Fruit fly (Drosophila melanogaster) whole organism, embryonic: ENCODE measurements around the gene Atx-1.
A peak's percentile ranks its signal among the peaks of the same experiment; 100 is the strongest.

ENCODE experiments used
- Bdp1 ChIP-seq: fragments of 200-800 bp; sonication (Bioruptor generic); optimal IDR thresholded peaks from 3 replicates; lab custom pipeline; 2016; ENCODE audit warnings: missing biosample characterization, missing genetic modification characterization
- CG1024 ChIP-seq: fragments of 200-800 bp; sonication (Bioruptor generic); IDR thresholded peaks from 2 replicates; pipeline ENCODE4 v1.3.6; 2022; ENCODE audit warnings: missing biosample characterization, missing genetic modification characterization
- CG10267 ChIP-seq: fragments of 200-800 bp; sonication (Bioruptor generic); optimal IDR thresholded peaks from 2 replicates; lab custom pipeline; 2018; ENCODE audit warnings: missing biosample characterization, mild to moderate bottlenecking, missing genetic modification characterization, moderate library complexity
- CG11696 ChIP-seq: fragments of 200-800 bp; sonication (Bioruptor generic); IDR thresholded peaks from 2 replicates; pipeline ENCODE4 v1.3.6; 2022; ENCODE audit warnings: missing biosample characterization, missing genetic modification characterization
- CG13296 ChIP-seq: fragments of 200-800 bp; sonication (Bioruptor generic); optimal IDR thresholded peaks from 3 replicates; lab custom pipeline; 2018; ENCODE audit warnings: missing biosample characterization, mild to moderate bottlenecking, missing genetic modification characterization
- CG14050 ChIP-seq: fragments of 200-800 bp; sonication (Bioruptor generic); IDR thresholded peaks from 3 replicates; pipeline ENCODE4 v1.3.6; 2022; ENCODE audit warnings: missing biosample characterization, missing genetic modification characterization
- CG14860 ChIP-seq: fragments of 200-800 bp; sonication (Bioruptor generic); IDR thresholded peaks from 3 replicates; pipeline ENCODE4 v1.3.6; 2022; ENCODE audit warnings: missing biosample characterization, missing genetic modification characterization; ENCODE audit not compliant: partially characterized antibody
- CG1529 ChIP-seq: fragments of 200-800 bp; sonication (Bioruptor generic); optimal IDR thresholded peaks from 3 replicates; lab custom pipeline; 2018; ENCODE audit warnings: missing biosample characterization, missing genetic modification characterization
- CG30431 ChIP-seq: fragments of 200-800 bp; sonication (Bioruptor generic); optimal IDR thresholded peaks from 2 replicates; lab custom pipeline; 2017; ENCODE audit warnings: missing biosample characterization, missing genetic modification characterization
- CG31388 ChIP-seq: fragments of 200-800 bp; sonication (Bioruptor generic); optimal IDR thresholded peaks from 2 replicates; lab custom pipeline; 2016; ENCODE audit warnings: missing biosample characterization, missing genetic modification characterization
- CG3281 ChIP-seq: fragments of 200-800 bp; sonication (Bioruptor generic); optimal IDR thresholded peaks from 3 replicates; lab custom pipeline; 2017; ENCODE audit warnings: missing biosample characterization, mild to moderate bottlenecking, missing genetic modification characterization
- CG3726 ChIP-seq: fragments of 200-800 bp; sonication (Bioruptor generic); IDR thresholded peaks from 3 replicates; pipeline ENCODE4, ENCODE4 v1.3.6; 2022; ENCODE audit warnings: missing biosample characterization, missing genetic modification characterization
- CG4617 ChIP-seq: fragments of 200-800 bp; sonication (Bioruptor generic); optimal IDR thresholded peaks from 3 replicates; lab custom pipeline; 2016; ENCODE audit warnings: missing biosample characterization, missing genetic modification characterization, borderline replicate concordance
- CG4707 ChIP-seq: fragments of 200-800 bp; sonication (Bioruptor generic); optimal IDR thresholded peaks from 2 replicates; lab custom pipeline; 2018; ENCODE audit warnings: missing biosample characterization, mild to moderate bottlenecking, missing genetic modification characterization, moderate library complexity
- CG4730 ChIP-seq: fragments of 200-800 bp; sonication (Bioruptor generic); IDR thresholded peaks from 2 replicates; pipeline ENCODE4 v1.3.6; 2022; ENCODE audit warnings: missing biosample characterization, missing genetic modification characterization
- CG4854 ChIP-seq: fragments of 200-800 bp; sonication (Bioruptor generic); optimal IDR thresholded peaks from 2 replicates; lab custom pipeline; 2016; ENCODE audit warnings: missing biosample characterization, missing genetic modification characterization, inconsistent platforms
- CG6254 ChIP-seq: fragments of 200-800 bp; sonication (Bioruptor generic); optimal IDR thresholded peaks from 3 replicates; lab custom pipeline; 2017; ENCODE audit warnings: mild to moderate bottlenecking, missing biosample characterization, missing genetic modification reagents, missing genetic modification characterization
- CG6854 ChIP-seq: fragments of 200-800 bp; sonication (Bioruptor generic); optimal IDR thresholded peaks from 3 replicates; lab custom pipeline; 2017; ENCODE audit warnings: missing biosample characterization, mild to moderate bottlenecking, missing genetic modification characterization
- CG9215 ChIP-seq: fragments of 200-800 bp; sonication (Bioruptor generic); IDR thresholded peaks from 2 replicates; pipeline ENCODE4 v1.3.6; 2022; ENCODE audit warnings: missing biosample characterization, missing genetic modification characterization
- Chrac-16 ChIP-seq: fragments of 200-800 bp; sonication (Bioruptor generic); optimal IDR thresholded peaks from 3 replicates; lab custom pipeline; 2016; ENCODE audit warnings: missing biosample characterization, missing genetic modification characterization
- CoRest ChIP-seq: fragments of 200-800 bp; sonication (Bioruptor generic); optimal IDR thresholded peaks from 3 replicates; lab custom pipeline; 2018; ENCODE audit warnings: missing biosample characterization, mild to moderate bottlenecking, missing genetic modification characterization, moderate library complexity
- Dfd ChIP-seq, 2 experiments: fragments of >200 bp; optimal IDR thresholded peaks; 2 replicates each; lab custom pipeline; 2017; ENCODE audit warnings: missing biosample characterization in 2 of 2, missing genetic modification characterization in 2 of 2
- Dip3 ChIP-seq: fragments of 200-800 bp; sonication (Bioruptor generic); optimal IDR thresholded peaks from 3 replicates; lab custom pipeline; 2016; ENCODE audit warnings: missing biosample characterization, missing genetic modification characterization
- Fer2 ChIP-seq: fragments of 200-800 bp; sonication (Bioruptor generic); optimal IDR thresholded peaks from 2 replicates; lab custom pipeline; 2018; ENCODE audit warnings: missing biosample characterization, mild to moderate bottlenecking, missing genetic modification characterization, moderate library complexity
- Hr78 ChIP-seq, 2 experiments: fragments of 200-800 bp in 1 of 2; fragments of >200 bp in 1 of 2; sonication (Bioruptor generic) in 1 of 2; optimal IDR thresholded peaks; 2 replicates each; lab custom pipeline; 2017 to 2019; ENCODE audit warnings: missing biosample characterization in 2 of 2, missing genetic modification characterization in 2 of 2, mild to moderate bottlenecking in 1 of 2, moderate library complexity in 1 of 2
- NFAT ChIP-seq: fragments of 200-800 bp; sonication (Bioruptor generic); IDR thresholded peaks from 2 replicates; pipeline ENCODE4 v1.3.6; 2022; ENCODE audit warnings: missing biosample characterization, missing genetic modification characterization
- Optix ChIP-seq: fragments of 200-800 bp; sonication (Bioruptor generic); IDR thresholded peaks from 3 replicates; pipeline ENCODE4 v1.3.6; 2022; ENCODE audit warnings: missing biosample characterization, missing genetic modification characterization
- Ptx1 ChIP-seq: fragments of 200-800 bp; sonication (Bioruptor generic); IDR thresholded peaks from 2 replicates; pipeline ENCODE4 v1.3.6; 2022; ENCODE audit warnings: missing biosample characterization, missing genetic modification characterization
- Stat92E ChIP-seq, 3 experiments: fragments of >200 bp in 2 of 3; fragments of 200-800 bp in 1 of 3; sonication (Bioruptor generic) in 1 of 3; optimal IDR thresholded peaks; 2 replicates each; lab custom pipeline; 2017 to 2019; ENCODE audit warnings: missing biosample characterization in 3 of 3, missing genetic modification characterization in 3 of 3, mild to moderate bottlenecking in 1 of 3, moderate library complexity in 1 of 3
- Tbp ChIP-seq: fragments of >200 bp; optimal IDR thresholded peaks from 2 replicates; lab custom pipeline; 2018; ENCODE audit warnings: missing biosample characterization, missing genetic modification characterization
- ato ChIP-seq: fragments of 200-800 bp; sonication (Bioruptor generic); IDR thresholded peaks from 2 replicates; pipeline ENCODE4 v1.3.6; 2022; ENCODE audit warnings: missing biosample characterization, missing genetic modification characterization; ENCODE audit not compliant: partially characterized antibody
- caup ChIP-seq: fragments of 200-800 bp; sonication (Bioruptor generic); optimal IDR thresholded peaks from 3 replicates; lab custom pipeline; 2017; ENCODE audit warnings: missing biosample characterization, mild to moderate bottlenecking, missing genetic modification characterization, moderate library complexity; ENCODE audit not compliant: severe bottlenecking
- chif ChIP-seq, 2 experiments: fragments of 200-800 bp; sonication (Bioruptor generic); optimal IDR thresholded peaks; 3 replicates each; lab custom pipeline; 2016; ENCODE audit warnings: missing biosample characterization in 2 of 2, missing genetic modification characterization in 2 of 2
- chn ChIP-seq: fragments of 200-800 bp; sonication (Bioruptor generic); optimal IDR thresholded peaks from 2 replicates; lab custom pipeline; 2016; ENCODE audit warnings: missing biosample characterization, missing genetic modification characterization
- dan ChIP-seq: fragments of 200-800 bp; sonication (Bioruptor generic); IDR thresholded peaks from 2 replicates; pipeline ENCODE4 v1.3.6; 2022; ENCODE audit warnings: missing biosample characterization, missing genetic modification characterization
- dpn ChIP-seq, 2 experiments: fragments of 200-800 bp; sonication (Bioruptor generic); optimal IDR thresholded peaks; 3 replicates each; lab custom pipeline; 2016; ENCODE audit warnings: missing biosample characterization in 2 of 2, missing genetic modification characterization in 2 of 2
- en ChIP-seq: fragments of 200-800 bp; sonication (Bioruptor generic); optimal IDR thresholded peaks from 2 replicates; lab custom pipeline; 2016; ENCODE audit warnings: missing biosample characterization, missing genetic modification characterization
- gce ChIP-seq: fragments of 200-800 bp; sonication (Bioruptor generic); IDR thresholded peaks from 3 replicates; pipeline ENCODE4 v1.3.6; 2022; ENCODE audit warnings: missing biosample characterization, missing genetic modification characterization
- gfzf ChIP-seq: fragments of 200-800 bp; sonication (Bioruptor generic); optimal IDR thresholded peaks from 2 replicates; lab custom pipeline; 2016; ENCODE audit warnings: missing biosample characterization, mild to moderate bottlenecking, missing genetic modification characterization, moderate library complexity
- ind ChIP-seq: fragments of 200-800 bp; sonication (Bioruptor generic); optimal IDR thresholded peaks from 3 replicates; lab custom pipeline; 2016; ENCODE audit warnings: missing biosample characterization, missing genetic modification characterization
- jumu ChIP-seq: fragments of 200-800 bp; sonication (Bioruptor generic); optimal IDR thresholded peaks from 3 replicates; lab custom pipeline; 2016; ENCODE audit warnings: missing biosample characterization, missing genetic modification characterization
- kay ChIP-seq: fragments of 200-800 bp; sonication (Bioruptor generic); optimal IDR thresholded peaks from 2 replicates; lab custom pipeline; 2016; ENCODE audit warnings: missing biosample characterization, missing genetic modification characterization
- peb ChIP-seq: fragments of 200-800 bp; sonication (Bioruptor generic); IDR thresholded peaks from 2 replicates; pipeline ENCODE4 v1.3.6; 2022; ENCODE audit warnings: missing biosample characterization, missing genetic modification characterization
- rib ChIP-seq: fragments of 200-800 bp; sonication (Bioruptor generic); IDR thresholded peaks from 2 replicates; pipeline ENCODE4 v1.3.6; 2022; ENCODE audit warnings: missing biosample characterization, missing genetic modification characterization
- shn ChIP-seq: fragments of 200-800 bp; sonication (Bioruptor generic); optimal IDR thresholded peaks from 3 replicates; lab custom pipeline; 2016; ENCODE audit warnings: missing biosample characterization, missing genetic modification characterization
- tll ChIP-seq, 2 experiments: fragments of 200-800 bp in 1 of 2; fragments of >200 bp in 1 of 2; sonication (Bioruptor generic) in 1 of 2; optimal IDR thresholded peaks; 2 replicates each; lab custom pipeline; 2017 to 2019; ENCODE audit warnings: missing biosample characterization in 2 of 2, missing genetic modification characterization in 2 of 2, mild to moderate bottlenecking in 1 of 2, moderate library complexity in 1 of 2
- unpg ChIP-seq: fragments of 200-800 bp; sonication (Bioruptor generic); optimal IDR thresholded peaks from 3 replicates; lab custom pipeline; 2018; ENCODE audit warnings: missing biosample characterization, mild to moderate bottlenecking, missing genetic modification characterization, moderate library complexity
- zen2 ChIP-seq: fragments of 200-800 bp; sonication (Bioruptor generic); IDR thresholded peaks from 3 replicates; pipeline ENCODE4 v1.3.6; 2022; ENCODE audit warnings: missing biosample characterization, missing genetic modification characterization; ENCODE audit not compliant: partially characterized antibody

Atx-1 gene

DNA sequence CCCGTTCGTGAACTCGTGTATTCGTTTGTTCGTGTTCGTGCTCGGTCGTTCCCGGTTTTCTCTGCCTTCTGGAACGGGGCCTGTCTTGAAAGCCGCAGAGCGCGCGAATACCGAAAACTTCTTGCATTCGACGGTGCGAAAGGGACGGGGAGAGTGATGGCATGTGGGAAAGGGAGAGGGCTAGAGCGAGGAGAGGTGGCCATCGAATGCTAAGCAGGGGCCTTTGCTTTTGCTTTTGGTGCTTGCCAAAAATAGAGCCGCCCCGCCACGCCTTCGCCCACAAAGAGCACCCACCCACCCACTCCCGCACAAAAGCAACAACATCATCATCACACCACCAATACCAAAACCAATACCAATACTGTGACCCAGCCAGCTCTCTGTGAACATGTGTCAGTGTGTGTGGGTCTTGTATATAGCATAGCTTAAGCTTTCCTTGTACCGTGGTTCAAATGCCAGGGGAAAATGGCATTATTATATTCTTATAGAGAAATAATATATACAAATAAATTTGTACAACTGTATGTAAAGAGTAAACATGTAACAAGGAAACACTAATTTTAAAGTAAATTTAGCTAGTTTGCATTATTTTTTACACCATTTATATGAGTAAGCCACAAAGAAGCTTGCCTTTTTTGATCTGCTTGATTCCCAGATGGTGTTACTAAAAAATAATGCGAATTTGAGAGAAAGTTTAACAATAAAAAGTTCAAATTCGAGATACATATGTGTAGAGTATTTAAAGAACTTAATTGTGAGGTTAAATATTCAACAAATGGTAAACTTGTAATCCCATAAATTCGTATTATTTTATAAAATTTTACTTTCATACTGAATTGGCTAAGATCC lies 44.4 kb downstream of the Atx-1 start, which contains the start of gene CG14434 (continued):
- TF ChIP-seq CG3726 (GFP tag; lab: Robert Waterston, UW) (peak; percentile 34; the same call in 1 of the 3 replicates), ato (GFP tag; lab: Robert Waterston, UW) (no peak), CG4854 (GFP tag; lab: Kevin White, UChicago) (peak; percentile 40), CG14050 (GFP tag; lab: Robert Waterston, UW) (peak; percentile 31; the same call in 2 of the 3 replicates), NFAT (GFP tag; lab: Robert Waterston, UW) (peak; percentile 38; the same call in 1 of the 2 replicates), tll (GFP tag; optimal IDR thresholded peaks at IDR 0.05; lab: Kevin White, UChicago) (no peak), gfzf (GFP tag; lab: Kevin White, UChicago) (no peak), shn (GFP tag; lab: Kevin White, UChicago) (peak; percentile 41), CG31388 (no peak), Bdp1 (GFP tag; lab: Kevin White, UChicago) (peak; percentile 15), CG3281 (GFP tag; lab: Kevin White, UChicago) (peak; percentile 82), ind (GFP tag; lab: Kevin White, UChicago) (peak; percentile 73), rib (GFP tag; lab: Robert Waterston, UW) (peak; percentile 60; the same call in 1 of the 2 replicates), caup (GFP tag; lab: Kevin White, UChicago) (peak; percentile 73), CG1529 (GFP tag; lab: Kevin White, UChicago) (peak; percentile 73), CG1024 (GFP tag; lab: Robert Waterston, UW) (no peak), Ptx1 (GFP tag; lab: Robert Waterston, UW) (peak; percentile 64), chn (GFP tag; lab: Kevin White, UChicago) (peak; percentile 55), CG10267 (peak; percentile 78), CG4707 (GFP tag; lab: Kevin White, UChicago) (no peak), Chrac-16 (GFP tag; lab: Kevin White, UChicago) (peak; percentile 65), gce (0 out of 3 replicates have a peak, but pooled peaks have one; percentile 14), Tbp (no peak), dpn (GFP tag; optimal IDR thresholded peaks at IDR 0.05; lab: Kevin White, UChicago) (peak; percentile 64 to 76), Fer2 (tag; lab: Kevin White, UChicago) (peak; percentile 5), chif (GFP tag; optimal IDR thresholded peaks at IDR 0.05; lab: Kevin White, UChicago) (peak; percentile 19 to 75), peb (GFP tag; lab: Robert Waterston, UW) (0 out of 2 replicates have a peak, but pooled peaks have one; percentile 9), CG6254 (GFP tag; lab: Kevin White, UChicago) (peak; percentile 55), Dfd (GFP tag; optimal IDR thresholded peaks at IDR 0.05; lab: Kevin White, UChicago) (no peak), CG9215 (GFP tag; lab: Robert Waterston, UW) (peak; percentile 56), jumu (GFP tag; lab: Kevin White, UChicago) (peak; percentile 33), CG11696 (GFP tag; lab: Robert Waterston, UW) (no peak), CG4730 (peak; percentile 49), CoRest (peak; percentile 92), en (no peak), CG6854 (peak; percentile 62), CG14860 (GFP tag; lab: Robert Waterston, UW) (0 out of 3 replicates have a peak, but pooled peaks have one; percentile 20), CG13296 (GFP tag; lab: Kevin White, UChicago) (peak; percentile 64), unpg (GFP tag; lab: Kevin White, UChicago) (peak; percentile 56), Hr78 (GFP tag; optimal IDR thresholded peaks at IDR 0.05; lab: Kevin White, UChicago) (peak in 1 of 2 experiments; percentile 47), zen2 (no peak), kay (GFP tag; lab: Kevin White, UChicago) (peak; percentile 60), CG4617 (GFP tag; lab: Kevin White, UChicago) (peak; percentile 7), dan (GFP tag; lab: Robert Waterston, UW) (no peak), Optix (no peak), CG30431 (peak; percentile 77), Dip3 (GFP tag; lab: Kevin White, UChicago) (peak; percentile 21), Stat92E (GFP tag; optimal IDR thresholded peaks at IDR 0.05; lab: Kevin White, UChicago) (no peak)
